Worm (Caenorhabditis elegans): ENCODE measurements around the gene W10C4.1.

ce11 chrIII:156645-157044 lies 50.3 kb downstream of the W10C4.1 start, which contains the start of the genes zig-13 and ver-1:
- TF ChIP-seq sptf-1 (tag; optimal IDR thresholded peaks at IDR 0.05) (no peak), blmp-1 (tag; optimal IDR thresholded peaks at IDR 0.05) (no peak), tbx-8 (GFP tag; optimal IDR thresholded peaks at IDR 0.05) (no peak), bed-3 (GFP tag; optimal IDR thresholded peaks at IDR 0.05) (no peak), nhr-76 (tag; optimal IDR thresholded peaks at IDR 0.05) (no peak), nhr-237 (tag; optimal IDR thresholded peaks at IDR 0.05) (no peak), snpc-4 (tag; optimal IDR thresholded peaks at IDR 0.05) (no peak), sem-2 (GFP tag; optimal IDR thresholded peaks at IDR 0.05) (no peak), nhr-12 (tag; optimal IDR thresholded peaks at IDR 0.05) (no peak), ces-1 (GFP tag; optimal IDR thresholded peaks at IDR 0.05) (no peak), pha-4 (tag; optimal IDR thresholded peaks at IDR 0.05) (no peak)
